Worm (Caenorhabditis elegans) whole organism, late embryonic: ENCODE data around the gene R148.3.

Experiments used
- C08G9.2 ChIP-seq: sonication (generic microtip); optimal IDR thresholded peaks from 2 replicates; lab custom pipeline; 2016; ENCODE audit warnings: mild to moderate bottlenecking, missing genetic modification characterization, moderate library complexity, missing compliant biosample characterization
- K09A11.1 ChIP-seq: sonication (generic microtip); optimal IDR thresholded peaks from 2 replicates; lab custom pipeline; 2017; ENCODE audit warnings: antibody characterized with exemption, mild to moderate bottlenecking, missing genetic modification characterization, missing compliant biosample characterization; ENCODE audit not compliant: insufficient read depth
- Y22D7AL.16 ChIP-seq: sonication (generic microtip); optimal IDR thresholded peaks from 2 replicates; lab custom pipeline; 2016; ENCODE audit warnings: missing genetic modification characterization, missing compliant biosample characterization
- ceh-14 ChIP-seq: sonication (generic microtip); optimal IDR thresholded peaks from 2 replicates; lab custom pipeline; 2016; ENCODE audit warnings: missing genotype, missing genetic modification characterization, missing compliant biosample characterization
- ceh-19 ChIP-seq: fragments of 200-800 bp; sonication (Bioruptor generic); optimal IDR thresholded peaks from 2 replicates; lab custom pipeline; 2018; ENCODE audit warnings: mild to moderate bottlenecking, missing genetic modification characterization, missing compliant biosample characterization
- ceh-2 ChIP-seq: sonication (generic microtip); optimal IDR thresholded peaks from 2 replicates; lab custom pipeline; 2016; ENCODE audit warnings: missing genotype, missing genetic modification characterization, missing compliant biosample characterization
- ceh-24 ChIP-seq: sonication (generic microtip); optimal IDR thresholded peaks from 2 replicates; lab custom pipeline; 2016; ENCODE audit warnings: mild to moderate bottlenecking, missing genetic modification characterization, missing compliant biosample characterization
- ceh-30 ChIP-seq: fragments of 150-350 bp; optimal IDR thresholded peaks from 2 replicates; lab custom pipeline; 2014; ENCODE audit warnings: missing biosample characterization, missing genetic modification characterization
- ceh-31 ChIP-seq: sonication (generic microtip); optimal IDR thresholded peaks from 2 replicates; lab custom pipeline; 2016; ENCODE audit warnings: missing genetic modification characterization, missing compliant biosample characterization
- ceh-48 ChIP-seq: sonication (generic microtip); optimal IDR thresholded peaks from 2 replicates; lab custom pipeline; 2016; ENCODE audit warnings: missing genetic modification characterization, inconsistent platforms, missing compliant biosample characterization
- ceh-6 ChIP-seq: fragments of 200-800 bp; sonication (Bioruptor generic); optimal IDR thresholded peaks from 2 replicates; lab custom pipeline; 2018; ENCODE audit warnings: mild to moderate bottlenecking, missing genetic modification characterization, missing compliant biosample characterization
- ceh-9 ChIP-seq: sonication (generic microtip); optimal IDR thresholded peaks from 2 replicates; lab custom pipeline; 2016; ENCODE audit warnings: mild to moderate bottlenecking, missing genetic modification characterization, inconsistent platforms, missing compliant biosample characterization
- dmd-4 ChIP-seq: sonication (generic microtip); optimal IDR thresholded peaks from 2 replicates; lab custom pipeline; 2016; ENCODE audit warnings: borderline replicate concordance, missing genetic modification characterization, missing compliant biosample characterization
- dve-1 ChIP-seq: sonication (generic microtip); optimal IDR thresholded peaks from 2 replicates; lab custom pipeline; 2017; ENCODE audit warnings: antibody characterized with exemption, mild to moderate bottlenecking, missing genetic modification characterization, missing compliant biosample characterization
- elt-2 ChIP-seq: sonication (generic microtip); optimal IDR thresholded peaks from 2 replicates; lab custom pipeline; 2016; ENCODE audit warnings: missing genetic modification reagents, missing genetic modification characterization, missing compliant biosample characterization
- eyg-1 ChIP-seq: sonication (generic microtip); optimal IDR thresholded peaks from 2 replicates; lab custom pipeline; 2016; ENCODE audit warnings: missing genotype, missing genetic modification characterization, missing compliant biosample characterization
- fax-1 ChIP-seq: sonication (generic microtip); optimal IDR thresholded peaks from 2 replicates; lab custom pipeline; 2016; ENCODE audit warnings: missing genotype, missing genetic modification characterization, missing compliant biosample characterization
- fkh-10 ChIP-seq: fragments of 150-350 bp; optimal IDR thresholded peaks from 2 replicates; lab custom pipeline; 2014; ENCODE audit warnings: missing biosample characterization, missing genetic modification reagents, missing genetic modification characterization
- fkh-6 ChIP-seq: sonication (generic microtip); optimal IDR thresholded peaks from 2 replicates; lab custom pipeline; 2016; ENCODE audit warnings: missing genetic modification characterization, missing compliant biosample characterization
- hlh-15 ChIP-seq: sonication (generic microtip); optimal IDR thresholded peaks from 2 replicates; lab custom pipeline; 2016; ENCODE audit warnings: missing genetic modification characterization, missing compliant biosample characterization
- hlh-30 ChIP-seq: sonication (generic microtip); optimal IDR thresholded peaks from 2 replicates; lab custom pipeline; 2017; ENCODE audit warnings: antibody characterized with exemption, missing genetic modification characterization, missing compliant biosample characterization; ENCODE audit not compliant: insufficient read depth
- hlh-6 ChIP-seq: sonication (generic microtip); optimal IDR thresholded peaks from 2 replicates; lab custom pipeline; 2016; ENCODE audit warnings: missing genotype, missing genetic modification characterization, missing compliant biosample characterization
- lim-6 ChIP-seq: sonication (generic microtip); optimal IDR thresholded peaks from 2 replicates; lab custom pipeline; 2016; ENCODE audit warnings: missing genetic modification characterization, missing compliant biosample characterization
- lin-11 ChIP-seq: fragments of 200-800 bp; sonication (Bioruptor generic); optimal IDR thresholded peaks from 2 replicates; lab custom pipeline; 2018; ENCODE audit warnings: mild to moderate bottlenecking, missing genetic modification characterization, missing compliant biosample characterization
- madf-2 ChIP-seq: sonication (generic microtip); optimal IDR thresholded peaks from 2 replicates; lab custom pipeline; 2017; ENCODE audit warnings: missing genetic modification characterization, missing compliant biosample characterization
- nfya-1 ChIP-seq: sonication (generic microtip); optimal IDR thresholded peaks from 2 replicates; lab custom pipeline; 2017; ENCODE audit warnings: missing genetic modification characterization, mild to moderate bottlenecking, missing compliant biosample characterization, antibody characterized with exemption, moderate library complexity
- nhr-11 ChIP-seq: fragments of 150-350 bp; optimal IDR thresholded peaks from 2 replicates; lab custom pipeline; 2014; ENCODE audit warnings: missing biosample characterization, missing genetic modification characterization
- npax-4 ChIP-seq: sonication (generic microtip); optimal IDR thresholded peaks from 2 replicates; lab custom pipeline; 2016; ENCODE audit warnings: missing genetic modification characterization, missing compliant biosample characterization
- pat-9 ChIP-seq: fragments of 200-800 bp; sonication (Bioruptor generic); optimal IDR thresholded peaks from 2 replicates; lab custom pipeline; 2018; ENCODE audit warnings: mild to moderate bottlenecking, missing genetic modification characterization, moderate library complexity, missing compliant biosample characterization
- pax-1 ChIP-seq: fragments of 150-350 bp; optimal IDR thresholded peaks from 2 replicates; lab custom pipeline; 2014; ENCODE audit warnings: missing biosample characterization, missing genetic modification characterization
- pha-2 ChIP-seq: sonication (generic microtip); optimal IDR thresholded peaks from 2 replicates; lab custom pipeline; 2017; ENCODE audit warnings: mild to moderate bottlenecking, missing genetic modification characterization, missing compliant biosample characterization
- pha-4 ChIP-seq: fragments of 150-350 bp; optimal IDR thresholded peaks from 2 replicates; lab custom pipeline; 2018; ENCODE audit warnings: missing biosample characterization, missing genetic modification reagents, missing genetic modification characterization
- pqm-1 ChIP-seq: sonication (generic microtip); optimal IDR thresholded peaks from 2 replicates; lab custom pipeline; 2016; ENCODE audit warnings: missing genetic modification characterization, missing compliant biosample characterization
- pros-1 ChIP-seq: fragments of 150-350 bp; optimal IDR thresholded peaks from 2 replicates; lab custom pipeline; 2014; ENCODE audit warnings: missing biosample characterization, missing genetic modification reagents, missing genetic modification characterization
- ref-2 ChIP-seq: sonication (generic microtip); optimal IDR thresholded peaks from 2 replicates; lab custom pipeline; 2016; ENCODE audit warnings: missing genetic modification characterization, missing compliant biosample characterization
- sdc-2 ChIP-seq: sonication (generic microtip); optimal IDR thresholded peaks from 2 replicates; lab custom pipeline; 2016; ENCODE audit warnings: missing genotype, missing genetic modification characterization, missing compliant biosample characterization
- sox-2 ChIP-seq: fragments of 200-800 bp; sonication (Bioruptor generic); IDR thresholded peaks from 2 replicates; pipeline ENCODE4 v1.3.6; 2022; ENCODE audit warnings: missing genetic modification reagents, missing genetic modification characterization, missing compliant biosample characterization
- sox-4 ChIP-seq: sonication (generic microtip); optimal IDR thresholded peaks from 2 replicates; lab custom pipeline; 2017; ENCODE audit warnings: mild to moderate bottlenecking, missing genetic modification characterization, inconsistent platforms, missing compliant biosample characterization
- tbx-7 ChIP-seq: sonication (generic microtip); optimal IDR thresholded peaks from 2 replicates; lab custom pipeline; 2016; ENCODE audit warnings: missing genotype, missing genetic modification characterization, missing compliant biosample characterization
- unc-86 ChIP-seq: sonication (generic microtip); optimal IDR thresholded peaks from 2 replicates; lab custom pipeline; 2016; ENCODE audit warnings: missing genetic modification characterization, missing compliant biosample characterization
- zip-5 ChIP-seq: sonication (generic microtip); optimal IDR thresholded peaks from 2 replicates; lab custom pipeline; 2016; ENCODE audit warnings: missing genetic modification characterization, missing compliant biosample characterization
- ztf-16 ChIP-seq: sonication (generic microtip); optimal IDR thresholded peaks from 2 replicates; lab custom pipeline; 2017; ENCODE audit warnings: missing genetic modification characterization, missing compliant biosample characterization

Gene R148.3

ce11 chrIII:3160490-3160889 is 14.6 kb upstream of the R148.3 start:
- TF ChIP-seq nfya-1 (tag; lab: Kevin White, UChicago): no peak
- TF ChIP-seq K09A11.1 (tag; lab: Kevin White, UChicago): no peak
- TF ChIP-seq sox-2: no peak
- no peak for TF ChIP-seq hlh-30
- TF ChIP-seq lim-6 (tag; lab: Kevin White, UChicago): no peak
- TF ChIP-seq hlh-6: no peak

ce11 chrIII:3161600-3161999 is 13.5 kb upstream of the R148.3 start:
- no peak for TF ChIP-seq sox-4 (tag; lab: Kevin White, UChicago)
- TF ChIP-seq dmd-4 (tag; lab: Kevin White, UChicago): no peak
- no peak for TF ChIP-seq lin-11 (tag; lab: Kevin White, UChicago)
- no peak for TF ChIP-seq pha-4 (tag; lab: Kevin White, UChicago)
- TF ChIP-seq C08G9.2 (tag; lab: Kevin White, UChicago): no peak
- no peak for TF ChIP-seq pax-1 (tag; lab: Kevin White, UChicago)
- no peak for TF ChIP-seq K09A11.1 (tag; lab: Kevin White, UChicago)
- TF ChIP-seq ceh-14: no peak
- TF ChIP-seq ceh-6 (GFP tag; lab: Kevin White, UChicago): no peak

- TF ChIP-seq ztf-16 (tag; lab: Kevin White, UChicago) (no peak), pax-1 (tag; lab: Kevin White, UChicago) (no peak), zip-5 (tag; lab: Kevin White, UChicago) (no peak), sdc-2 (tag; lab: Kevin White, UChicago) (no peak), hlh-30 (no peak), ceh-24 (tag; lab: Kevin White, UChicago) (no peak), eyg-1 (tag; lab: Kevin White, UChicago) (no peak), fkh-6 (tag; lab: Kevin White, UChicago) (no peak), nfya-1 (tag; lab: Kevin White, UChicago) (no peak), hlh-15 (tag; lab: Kevin White, UChicago) (no peak), ceh-30 (tag; lab: Kevin White, UChicago) (no peak), tbx-7 (tag; lab: Kevin White, UChicago) (no peak), ceh-2 (tag; lab: Kevin White, UChicago) (no peak), pat-9 (no peak), ceh-14 (no peak), ceh-19 (GFP tag; lab: Kevin White, UChicago) (no peak), fkh-10 (no peak)
Measured at ce11 chrIII:3163448-3163847, 11.7 kb upstream of the R148.3 start.

- TF ChIP-seq fkh-6 (tag; lab: Kevin White, UChicago) (no peak), ceh-14 (no peak), pqm-1 (tag; lab: Kevin White, UChicago) (no peak), pros-1 (tag; lab: Kevin White, UChicago) (no peak), nhr-11 (tag; lab: Kevin White, UChicago) (no peak), hlh-15 (tag; lab: Kevin White, UChicago) (no peak), dve-1 (no peak), pha-4 (tag; lab: Kevin White, UChicago) (no peak), dmd-4 (tag; lab: Kevin White, UChicago) (no peak), pat-9 (no peak), tbx-7 (tag; lab: Kevin White, UChicago) (no peak)
- TF ChIP-seq, all 69 proteins: peak for 0
Measured at ce11 chrIII:3165309-3165708, 9.8 kb upstream of the R148.3 start, which contains the start of gene R148.5. TSS of gene R148.5 (plus strand) at chrIII:3165639.

ce11 chrIII:3169279-3169678 is 5.9 kb upstream of the R148.3 start:
- no peak for TF ChIP-seq ceh-9 (tag; lab: Kevin White, UChicago)
- TF ChIP-seq nfya-1 (tag; lab: Kevin White, UChicago): no peak
- no peak for TF ChIP-seq npax-4
- TF ChIP-seq hlh-6: no peak
- TF ChIP-seq ceh-48 (tag; lab: Kevin White, UChicago): no peak
- TF ChIP-seq sox-2: no peak
- no peak for TF ChIP-seq ceh-31
- TF ChIP-seq fax-1 (tag; lab: Kevin White, UChicago): no peak
- no peak for TF ChIP-seq hlh-15 (tag; lab: Kevin White, UChicago)
- no peak for TF ChIP-seq pha-2
- no peak for TF ChIP-seq ref-2 (tag; lab: Kevin White, UChicago)
- no peak for TF ChIP-seq hlh-30
- TF ChIP-seq madf-2 (tag; lab: Kevin White, UChicago): no peak
- TF ChIP-seq ceh-6 (GFP tag; lab: Kevin White, UChicago): no peak
- no peak for TF ChIP-seq elt-2 (tag; lab: Kevin White, UChicago)
- TF ChIP-seq unc-86: no peak
- no peak for TF ChIP-seq tbx-7 (tag; lab: Kevin White, UChicago)
- TF ChIP-seq Y22D7AL.16: no peak
- TF ChIP-seq, all 69 proteins: peak for 0
